Worm (Caenorhabditis elegans): ENCODE data around the gene C18G1.6.

DNA sequence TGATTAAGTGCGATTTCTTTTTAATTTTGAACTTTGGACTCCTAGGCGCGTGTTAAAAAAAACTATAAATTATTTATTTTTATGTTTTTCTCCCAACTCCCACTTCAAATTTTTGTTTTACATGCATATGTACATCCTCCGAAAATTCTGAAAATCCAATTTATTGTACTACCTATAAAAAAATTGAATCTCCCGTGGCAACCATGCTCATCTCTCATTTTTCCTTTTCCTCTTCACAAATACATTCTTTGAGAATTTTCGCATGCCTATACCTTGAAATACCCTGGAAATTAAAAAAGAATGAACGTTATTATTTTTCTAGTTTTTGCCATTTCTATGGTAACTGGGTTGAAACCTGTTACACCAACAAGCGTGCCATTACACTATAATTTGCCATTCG is 38.4 kb downstream of the C18G1.6 start, which contains the start of gene R02F11.10:
- TF ChIP-seq pqm-1 (tag; optimal IDR thresholded peaks at IDR 0.05) = no peak
- no peak for TF ChIP-seq lin-13 (GFP tag; optimal IDR thresholded peaks at IDR 0.05)
- TF ChIP-seq ceh-28 (tag; optimal IDR thresholded peaks at IDR 0.05) = no peak
- no peak for TF ChIP-seq mdl-1 (tag; optimal IDR thresholded peaks at IDR 0.05)
